Worm (Caenorhabditis elegans): ENCODE measurements around the gene mfsd-6.
A peak's percentile ranks its signal among the peaks of the same experiment; 100 is the strongest.
"Not testable (repeated sequence)": the region's sequence is repeated elsewhere in the genome, so short reads cannot be mapped to it uniquely, and the experiment has no call there.

The mfsd-6 gene

ce11 chrIII:7608223-7608622, 29.0 kb upstream of the mfsd-6 start, which contains the start of gene T04A6.3:
TSS of gene T04A6.3 (minus strand) at chrIII:7608323.
- TF ChIP-seq hpl-2 (GFP tag; optimal IDR thresholded peaks at IDR 0.05) (no peak), unc-30 (tag; optimal IDR thresholded peaks at IDR 0.05) (no peak), mab-9 (GFP tag; IDR thresholded peaks at IDR 0.05) (no peak), efl-3 (GFP tag; optimal IDR thresholded peaks at IDR 0.05) (no peak), sup-37 (GFP tag; optimal IDR thresholded peaks at IDR 0.05) (no peak), hlh-17 (GFP tag; optimal IDR thresholded peaks at IDR 0.05; ENCODE audit: borderline replicate concordance) (no peak), fkh-10 (GFP tag; optimal IDR thresholded peaks at IDR 0.05) (no peak), nhr-84 (tag; optimal IDR thresholded peaks at IDR 0.05) (no peak), fkh-4 (tag; optimal IDR thresholded peaks at IDR 0.05; ENCODE audit: borderline replicate concordance) (no peak), blmp-1 (tag; optimal IDR thresholded peaks at IDR 0.05) (no peak), zip-4 (GFP tag; optimal IDR thresholded peaks at IDR 0.05) (no peak), C34B4.2 (tag; optimal IDR thresholded peaks at IDR 0.05) (no peak), nhr-71 (tag; optimal IDR thresholded peaks at IDR 0.05) (no peak), F16B12.6 (tag; optimal IDR thresholded peaks at IDR 0.05) (no peak), nhr-11 (tag; optimal IDR thresholded peaks at IDR 0.05) (no peak), C04F5.9 (tag; optimal IDR thresholded peaks at IDR 0.05) (no peak), ceh-8 (GFP tag; optimal IDR thresholded peaks at IDR 0.05) (no peak), snu-23 (GFP tag; optimal IDR thresholded peaks at IDR 0.05) (no peak), ces-1 (GFP tag; optimal IDR thresholded peaks at IDR 0.05) (no peak)

ce11 chrIII:7594482-7594881, 15.3 kb upstream of the mfsd-6 start, which contains the start of gene Y80D4G.2:
TSS of gene Y80D4G.2 (minus strand) at chrIII:7594582.
- TF ChIP-seq lir-3 (tag; optimal IDR thresholded peaks at IDR 0.05; ENCODE audit: poor library complexity); isw-1 (GFP tag; IDR thresholded peaks at IDR 0.05); nhr-84 (tag; optimal IDR thresholded peaks at IDR 0.05): not testable (repeated sequence)

- TF ChIP-seq isw-1 (GFP tag; IDR thresholded peaks at IDR 0.05) (no peak), efl-3 (GFP tag; optimal IDR thresholded peaks at IDR 0.05) (no peak), mef-2 (tag; optimal IDR thresholded peaks at IDR 0.05) (no peak), lin-15B (tag; optimal IDR thresholded peaks at IDR 0.05) (no peak), efl-1 (optimal IDR thresholded peaks at IDR 0.05) (no peak), efl-1 (GFP tag; optimal IDR thresholded peaks at IDR 0.05 in 1 of 2) (peak in 1 of 2 experiments; percentile 29), snpc-4 (tag; optimal IDR thresholded peaks at IDR 0.05) (no peak), irx-1 (tag; optimal IDR thresholded peaks at IDR 0.05) (no peak)
These were observed 14.2 kb upstream of the mfsd-6 start, which contains the start of gene R13A5.11 for ce11 chrIII:7593285-7593928. TSS of gene R13A5.11 (minus strand) at chrIII:7593335.

- TF ChIP-seq ceh-8 (GFP tag; optimal IDR thresholded peaks at IDR 0.05) (peak; percentile 30), snu-23 (GFP tag; optimal IDR thresholded peaks at IDR 0.05) (no peak)
These were observed 9.0 kb upstream of the mfsd-6 start, which contains the start of gene R13A5.15 for ce11 chrIII:7588214-7588613. TSS of gene R13A5.15 (minus strand) at chrIII:7588314.

ce11 chrIII:7584131-7584646, 5.0 kb upstream of the mfsd-6 start, which contains the start of gene cup-5:
TSS of gene cup-5 (plus strand) at chrIII:7584181.
- no peak for TF ChIP-seq tlp-1 (tag; optimal IDR thresholded peaks at IDR 0.05)
- TF ChIP-seq skn-1 (tag; optimal IDR thresholded peaks at IDR 0.05), result no peak
- TF ChIP-seq C04F5.9 (tag; optimal IDR thresholded peaks at IDR 0.05), result no peak
- TF ChIP-seq swsn-7 (tag; optimal IDR thresholded peaks at IDR 0.05), result peak; percentile 41
- TF ChIP-seq efl-1 (optimal IDR thresholded peaks at IDR 0.05), result peak; percentile 54 to 60
- peak; percentile 60 to 74 for TF ChIP-seq efl-1 (GFP tag; optimal IDR thresholded peaks at IDR 0.05 in 1 of 2)
- peak; percentile 15 to 66 for TF ChIP-seq lin-35 (GFP tag; optimal IDR thresholded peaks at IDR 0.05)
- peak; percentile 55 for TF ChIP-seq mep-1 (tag; optimal IDR thresholded peaks at IDR 0.05)
- TF ChIP-seq snpc-4 (tag; optimal IDR thresholded peaks at IDR 0.05), result no peak
- TF ChIP-seq ztf-11 (tag; optimal IDR thresholded peaks at IDR 0.05), result no peak
- TF ChIP-seq dpl-1 (GFP tag; optimal IDR thresholded peaks at IDR 0.05), result peak; percentile 22 to 69 (median 57)
- no peak for TF ChIP-seq unc-30 (tag; optimal IDR thresholded peaks at IDR 0.05)
- TF ChIP-seq C16A3.4 (tag; optimal IDR thresholded peaks at IDR 0.05), result peak; percentile 32
- no peak for TF ChIP-seq hpl-2 (GFP tag; optimal IDR thresholded peaks at IDR 0.05)
- TF ChIP-seq mdl-1 (tag; optimal IDR thresholded peaks at IDR 0.05), result no peak
- TF ChIP-seq lsy-2 (tag; optimal IDR thresholded peaks at IDR 0.05), result peak; percentile 67 to 74
- no peak for TF ChIP-seq ceh-88 (GFP tag; IDR thresholded peaks at IDR 0.05)
- peak; percentile 14 for TF ChIP-seq tbx-2 (tag; optimal IDR thresholded peaks at IDR 0.05)
- TF ChIP-seq nhr-19 (GFP tag; conservative IDR thresholded peaks at IDR 0.05), result peak; percentile 32; the same call in 1 of the 2 replicates
- TF ChIP-seq ceh-8 (GFP tag; optimal IDR thresholded peaks at IDR 0.05), result no peak
- peak; percentile 30 for TF ChIP-seq xbp-1 (tag; optimal IDR thresholded peaks at IDR 0.05)
- no peak for TF ChIP-seq nhr-77 (tag; optimal IDR thresholded peaks at IDR 0.05)
- TF ChIP-seq sox-4 (tag; optimal IDR thresholded peaks at IDR 0.05), result no peak
